Worm (Caenorhabditis elegans) whole organism, L3 larva: ENCODE results near the gene T28D6.4.

Experiments used
- ZK546.5 ChIP-seq: sonication (generic microtip); optimal IDR thresholded peaks from 2 replicates; lab custom pipeline; 2017; ENCODE audit warnings: missing biosample characterization, missing genetic modification characterization
- aly-2 ChIP-seq: fragments of 150-350 bp; optimal IDR thresholded peaks from 2 replicates; lab custom pipeline; 2014; ENCODE audit warnings: missing biosample characterization, missing genetic modification characterization
- ama-1 ChIP-seq: fragments of 150-350 bp; optimal IDR thresholded peaks from 2 replicates; lab custom pipeline; 2018
- ceh-16 ChIP-seq: sonication (generic microtip); optimal IDR thresholded peaks from 2 replicates; lab custom pipeline; 2017; ENCODE audit warnings: missing biosample characterization, missing genetic modification characterization
- ceh-28 ChIP-seq: fragments of 150-350 bp; optimal IDR thresholded peaks from 2 replicates; lab custom pipeline; 2014; ENCODE audit warnings: missing biosample characterization, missing genetic modification reagents, missing genetic modification characterization
- ceh-82 ChIP-seq: fragments of 150-350 bp; optimal IDR thresholded peaks from 2 replicates; lab custom pipeline; 2014; ENCODE audit warnings: missing biosample characterization, missing genetic modification characterization
- ceh-9 ChIP-seq: sonication (generic microtip); optimal IDR thresholded peaks from 2 replicates; lab custom pipeline; 2018; ENCODE audit warnings: missing biosample characterization, missing genetic modification characterization
- daf-12 ChIP-seq: fragments of 150-350 bp; optimal IDR thresholded peaks from 2 replicates; lab custom pipeline; 2014; ENCODE audit warnings: missing biosample characterization, missing genetic modification reagents, missing genetic modification characterization
- egl-27 ChIP-seq: sonication (generic microtip); optimal IDR thresholded peaks from 4 replicates; lab custom pipeline; 2017; ENCODE audit warnings: missing biosample characterization, missing genetic modification reagents, missing genetic modification characterization
- elt-1 ChIP-seq: fragments of 150-350 bp; optimal IDR thresholded peaks from 2 replicates; lab custom pipeline; 2014; ENCODE audit warnings: missing biosample characterization, missing genetic modification characterization
- elt-2 ChIP-seq: sonication (generic microtip); optimal IDR thresholded peaks from 2 replicates; lab custom pipeline; 2016; ENCODE audit warnings: missing genetic modification reagents, mild to moderate bottlenecking, missing genetic modification characterization, missing compliant biosample characterization
- eor-1 ChIP-seq, 2 experiments: fragments of 150-350 bp; optimal IDR thresholded peaks; 2 replicates each; lab custom pipeline; 2014 to 2018; ENCODE audit warnings: missing biosample characterization in 2 of 2, missing genetic modification characterization in 2 of 2
- fkh-10 ChIP-seq: sonication (generic microtip); optimal IDR thresholded peaks from 2 replicates; lab custom pipeline; 2017; ENCODE audit warnings: missing biosample characterization, missing genetic modification reagents, missing genetic modification characterization
- fos-1 ChIP-seq: fragments of 150-350 bp; optimal IDR thresholded peaks from 2 replicates; lab custom pipeline; 2014; ENCODE audit warnings: missing biosample characterization, missing genetic modification characterization
- hmg-11 ChIP-seq: sonication (generic microtip); optimal IDR thresholded peaks from 2 replicates; lab custom pipeline; 2016; ENCODE audit warnings: missing genetic modification characterization, missing compliant biosample characterization
- jun-1 ChIP-seq: fragments of 150-350 bp; optimal IDR thresholded peaks from 2 replicates; lab custom pipeline; 2014; ENCODE audit warnings: missing biosample characterization, missing genetic modification reagents, missing genetic modification characterization
- lin-39 ChIP-seq: fragments of 150-350 bp; optimal IDR thresholded peaks from 2 replicates; lab custom pipeline; 2018; ENCODE audit warnings: missing biosample characterization, missing genetic modification reagents, missing genetic modification characterization
- mdl-1 ChIP-seq: fragments of 150-350 bp; optimal IDR thresholded peaks from 2 replicates; lab custom pipeline; 2014; ENCODE audit warnings: missing biosample characterization, missing genetic modification characterization
- nfya-1 ChIP-seq: sonication (generic microtip); optimal IDR thresholded peaks from 2 replicates; lab custom pipeline; 2017; ENCODE audit warnings: missing genetic modification characterization, mild to moderate bottlenecking, missing compliant biosample characterization, antibody characterized with exemption, moderate library complexity; ENCODE audit not compliant: insufficient read depth
- nhr-23 ChIP-seq: fragments of 150-350 bp; optimal IDR thresholded peaks from 2 replicates; lab custom pipeline; 2014; ENCODE audit warnings: missing biosample characterization, missing genetic modification reagents, missing genetic modification characterization
- nhr-237 ChIP-seq: fragments of 150-350 bp; optimal IDR thresholded peaks from 2 replicates; lab custom pipeline; 2014; ENCODE audit warnings: missing biosample characterization, missing genetic modification characterization
- nhr-28 ChIP-seq: fragments of 150-350 bp; optimal IDR thresholded peaks from 2 replicates; lab custom pipeline; 2014; ENCODE audit warnings: missing biosample characterization, missing genetic modification characterization
- nhr-67 ChIP-seq: fragments of 150-350 bp; optimal IDR thresholded peaks from 2 replicates; lab custom pipeline; 2014; ENCODE audit warnings: missing biosample characterization, missing genetic modification characterization
- nhr-76 ChIP-seq: fragments of 150-350 bp; sonication (generic microtip); optimal IDR thresholded peaks from 5 replicates; lab custom pipeline; 2014; ENCODE audit warnings: missing biosample characterization, missing genetic modification characterization
- nhr-77 ChIP-seq: fragments of 150-350 bp; optimal IDR thresholded peaks from 2 replicates; lab custom pipeline; 2014; ENCODE audit warnings: missing biosample characterization, missing genetic modification characterization
- pqm-1 ChIP-seq: fragments of 150-350 bp; optimal IDR thresholded peaks from 2 replicates; lab custom pipeline; 2017; ENCODE audit warnings: missing biosample characterization, missing genetic modification characterization, inconsistent platforms
- sea-2 ChIP-seq: fragments of 150-350 bp; sonication (generic microtip); optimal IDR thresholded peaks from 4 replicates; lab custom pipeline; 2014; ENCODE audit warnings: missing biosample characterization, missing genetic modification reagents, missing genetic modification characterization
- skn-1 ChIP-seq: fragments of 150-350 bp; optimal IDR thresholded peaks from 2 replicates; lab custom pipeline; 2014; ENCODE audit warnings: missing biosample characterization, missing genetic modification characterization
- snpc-4 ChIP-seq: fragments of 150-350 bp; optimal IDR thresholded peaks from 2 replicates; lab custom pipeline; 2014; ENCODE audit warnings: missing biosample characterization, missing genetic modification characterization
- tbx-2 ChIP-seq: sonication (generic microtip); optimal IDR thresholded peaks from 2 replicates; lab custom pipeline; 2016; ENCODE audit warnings: mild to moderate bottlenecking, missing genetic modification characterization, missing compliant biosample characterization
- unc-39 ChIP-seq: sonication (generic microtip); optimal IDR thresholded peaks from 4 replicates; lab custom pipeline; 2017; ENCODE audit warnings: missing biosample characterization, missing genetic modification characterization
- unc-62 ChIP-seq: fragments of 150-350 bp; sonication (generic microtip); optimal IDR thresholded peaks from 4 replicates; lab custom pipeline; 2014; ENCODE audit warnings: missing biosample characterization, missing genetic modification reagents, missing genetic modification characterization
- zag-1 ChIP-seq: fragments of 150-350 bp; optimal IDR thresholded peaks from 2 replicates; lab custom pipeline; 2014; ENCODE audit warnings: missing biosample characterization, missing genetic modification characterization
- ztf-11 ChIP-seq: fragments of 150-350 bp; optimal IDR thresholded peaks from 2 replicates; lab custom pipeline; 2014; ENCODE audit warnings: missing biosample characterization, missing genetic modification characterization

The T28D6.4 gene

DNA sequence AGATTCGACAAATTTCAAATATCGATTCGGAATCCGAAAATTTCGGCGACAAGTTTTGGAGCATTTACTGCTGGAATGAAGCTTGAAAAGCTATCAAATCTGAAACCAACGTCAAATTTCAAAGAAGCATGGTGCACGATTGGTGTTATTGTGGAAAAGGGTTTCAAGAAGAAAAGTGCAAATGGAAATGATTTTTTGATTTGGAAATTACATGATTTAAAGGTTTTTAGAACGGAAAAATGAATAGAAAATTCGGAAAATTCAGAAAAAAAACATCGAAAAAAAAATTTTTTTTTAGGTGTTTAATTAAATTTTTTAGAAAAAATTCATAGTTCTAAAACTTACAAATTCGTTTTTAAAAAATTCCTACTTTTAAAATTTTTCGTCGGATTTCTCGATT, 42.1 kb upstream of the T28D6.4 start, which contains the start of gene teg-1:
Gene teg-1 (minus strand): TSS at position 101 of the 400 bp plus-strand sequence.
- TF ChIP-seq daf-12 (tag; lab: Kevin White, UChicago) (no peak), sea-2 (GFP tag; lab: Kevin White, UChicago) (no peak), snpc-4 (tag; lab: Kevin White, UChicago) (no peak), tbx-2 (tag; lab: Kevin White, UChicago) (no peak), pqm-1 (no peak), nhr-67 (tag; lab: Kevin White, UChicago) (no peak), zag-1 (tag; lab: Kevin White, UChicago) (no peak), nhr-77 (tag; lab: Kevin White, UChicago) (no peak), skn-1 (tag; lab: Kevin White, UChicago) (no peak), egl-27 (tag; lab: Kevin White, UChicago) (no peak), hmg-11 (no peak), lin-39 (no peak), ceh-28 (no peak), jun-1 (tag; lab: Kevin White, UChicago) (no peak), ceh-16 (no peak), mdl-1 (no peak), nhr-237 (tag; lab: Kevin White, UChicago) (no peak)

- TF ChIP-seq fos-1 (tag; lab: Kevin White, UChicago) = no peak
- TF ChIP-seq ztf-11 (tag; lab: Kevin White, UChicago) = no peak
- TF ChIP-seq, all 47 proteins: peak for 0
These were observed 36.2 kb upstream of the T28D6.4 start for ce11 chrIII:11324093-11324492.

DNA sequence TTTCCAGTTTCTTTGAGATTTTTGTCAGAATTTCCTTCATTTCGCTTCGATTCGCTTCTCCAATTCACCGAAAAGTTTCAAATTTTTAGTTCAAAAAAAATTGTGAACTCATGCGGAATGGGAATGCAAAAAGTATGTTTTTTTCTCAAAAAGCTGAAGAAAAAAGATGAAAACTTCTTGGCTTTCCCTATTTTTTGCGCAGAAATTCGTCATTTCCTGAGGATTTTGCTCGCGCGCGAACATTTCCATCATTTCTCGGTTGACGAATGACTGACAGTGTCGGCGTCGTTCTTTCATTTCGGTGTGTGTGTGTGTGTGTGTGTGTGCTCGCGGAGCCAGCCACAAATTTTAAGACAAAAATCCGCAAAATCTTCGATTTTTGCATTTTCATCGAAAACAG, 27.9 kb upstream of the T28D6.4 start:
- TF ChIP-seq ztf-11 (tag; lab: Kevin White, UChicago) = no peak
- peak; percentile 38 for TF ChIP-seq unc-62 (GFP tag; lab: Kevin White, UChicago)
- peak; percentile 8 for TF ChIP-seq lin-39

DNA sequence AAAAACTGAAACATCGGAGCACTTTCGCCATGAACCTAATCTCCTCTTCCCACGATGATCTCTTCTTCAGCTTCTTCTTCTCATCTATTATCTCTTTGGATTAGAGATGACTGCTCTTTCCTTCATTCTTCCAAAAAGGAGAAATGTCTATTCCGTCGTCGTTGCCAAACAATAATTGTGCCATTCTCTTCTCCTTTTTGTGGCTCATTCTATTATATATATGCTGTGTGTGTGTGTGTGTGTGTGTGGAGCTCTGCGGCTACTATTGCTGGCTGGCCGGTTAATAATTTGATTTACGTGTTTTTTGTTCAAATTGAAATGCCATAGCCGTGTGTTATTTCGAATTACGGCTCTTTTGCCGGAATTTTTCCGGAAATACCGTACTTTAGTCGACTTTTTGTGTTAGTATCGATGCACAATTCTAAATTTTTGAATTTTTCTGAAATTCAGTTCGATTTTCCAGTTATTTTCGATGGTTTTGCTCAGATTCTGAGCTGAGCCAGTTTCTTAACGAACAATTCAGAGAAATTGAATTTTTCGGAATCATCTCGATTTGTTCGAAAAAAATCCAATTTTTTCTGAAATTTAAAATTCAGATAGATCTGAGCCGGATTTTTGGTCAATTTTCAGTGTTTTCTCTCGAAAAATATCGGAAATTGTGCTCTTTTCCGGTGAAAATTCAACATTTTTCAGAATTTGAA, 27.1 kb upstream of the T28D6.4 start, which contains the start of gene T28D6.5:
Gene T28D6.5 (plus strand): TSS at position 651 of the 701 bp plus-strand sequence.
- TF ChIP-seq hmg-11 (no peak), nhr-23 (no peak), lin-39 (no peak), nhr-76 (tag; lab: Kevin White, UChicago) (no peak), fkh-10 (GFP tag; lab: Kevin White, UChicago) (no peak), pqm-1 (no peak), eor-1 (tag; optimal IDR thresholded peaks at IDR 0.05; lab: Kevin White, UChicago) (no peak), elt-2 (tag; lab: Kevin White, UChicago) (no peak), egl-27 (tag; lab: Kevin White, UChicago) (no peak), nhr-28 (tag; lab: Kevin White, UChicago) (no peak), ama-1 (lab: Kevin White, UChicago) (no peak), elt-1 (tag; lab: Kevin White, UChicago) (no peak), ztf-11 (tag; lab: Kevin White, UChicago) (no peak), daf-12 (tag; lab: Kevin White, UChicago) (no peak), unc-39 (no peak), unc-62 (GFP tag; lab: Kevin White, UChicago) (no peak)

DNA sequence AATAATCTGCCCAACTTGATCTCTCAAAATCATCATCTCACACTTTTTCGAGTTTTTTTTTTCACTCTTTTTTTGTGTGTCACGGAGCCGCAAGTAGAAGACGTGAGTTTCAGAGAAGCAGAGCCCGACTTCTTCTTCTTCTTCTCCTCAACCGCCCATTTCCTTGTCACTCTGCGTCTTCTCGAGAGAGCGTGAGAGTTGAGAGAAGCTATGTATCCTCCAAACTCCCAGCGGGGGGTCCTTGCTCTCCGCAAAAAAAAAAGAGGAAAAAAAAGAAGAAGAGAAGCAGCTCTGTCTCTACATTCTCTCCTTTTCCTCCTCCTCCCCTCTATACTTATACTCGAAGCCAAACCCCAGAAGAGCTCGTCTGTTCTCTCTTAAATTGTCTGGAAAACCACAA, 25.9 kb upstream of the T28D6.4 start:
- peak; percentile 69 for TF ChIP-seq hmg-11
- no peak for TF ChIP-seq ceh-82 (tag; lab: Kevin White, UChicago)
- peak; percentile 68 for TF ChIP-seq fkh-10 (GFP tag; lab: Kevin White, UChicago)
- TF ChIP-seq eor-1 (tag; optimal IDR thresholded peaks at IDR 0.05; lab: Kevin White, UChicago) = no peak
- no peak for TF ChIP-seq ceh-9
- TF ChIP-seq aly-2 (tag; lab: Kevin White, UChicago) = no peak
- TF ChIP-seq lin-39 = peak; percentile 82
- TF ChIP-seq ama-1 (lab: Kevin White, UChicago) = no peak
- no peak for TF ChIP-seq unc-62 (GFP tag; lab: Kevin White, UChicago)
- no peak for TF ChIP-seq egl-27 (tag; lab: Kevin White, UChicago)
- no peak for TF ChIP-seq pqm-1
- no peak for TF ChIP-seq skn-1 (tag; lab: Kevin White, UChicago)
- no peak for TF ChIP-seq fos-1 (tag; lab: Kevin White, UChicago)
- TF ChIP-seq unc-39 = no peak
- TF ChIP-seq ZK546.5 (tag; lab: Kevin White, UChicago) = no peak
- TF ChIP-seq snpc-4 (tag; lab: Kevin White, UChicago) = peak; percentile 54
- peak; percentile 69 for TF ChIP-seq nfya-1 (tag; lab: Kevin White, UChicago)
- TF ChIP-seq, all 47 proteins: peak for 5
